Fruit fly (Drosophila melanogaster) whole organism, embryonic: ENCODE measurements around the gene eIF4E7.

Experiments used
- Atf3 ChIP-seq: fragments of 200-800 bp; sonication (Bioruptor generic); optimal IDR thresholded peaks from 3 replicates; lab custom pipeline; 2016; ENCODE audit warnings: missing biosample characterization, missing genetic modification characterization
- BtbVII ChIP-seq: fragments of 200-800 bp; sonication (Bioruptor generic); optimal IDR thresholded peaks from 3 replicates; lab custom pipeline; 2017; ENCODE audit warnings: missing biosample characterization, mild to moderate bottlenecking, missing genetic modification characterization
- CG11247 ChIP-seq: fragments of 200-800 bp; sonication (Bioruptor generic); IDR thresholded peaks from 2 replicates; pipeline ENCODE4 v1.3.6; 2022; ENCODE audit warnings: missing biosample characterization, missing genetic modification characterization
- CG11504 ChIP-seq: fragments of 200-800 bp; sonication (Bioruptor generic); optimal IDR thresholded peaks from 3 replicates; lab custom pipeline; 2019; ENCODE audit warnings: missing biosample characterization, mild to moderate bottlenecking, missing genetic modification characterization, moderate library complexity
- CG12942 ChIP-seq: fragments of 200-800 bp; sonication (Bioruptor generic); optimal IDR thresholded peaks from 3 replicates; lab custom pipeline; 2016; ENCODE audit warnings: missing biosample characterization, missing genetic modification characterization
- CG2129 ChIP-seq: fragments of 200-800 bp; sonication (Bioruptor generic); IDR thresholded peaks from 2 replicates; pipeline ENCODE4 v1.3.6; 2022; ENCODE audit warnings: missing biosample characterization, missing genetic modification characterization; ENCODE audit not compliant: partially characterized antibody
- CG3281 ChIP-seq: fragments of 200-800 bp; sonication (Bioruptor generic); optimal IDR thresholded peaks from 3 replicates; lab custom pipeline; 2017; ENCODE audit warnings: missing biosample characterization, mild to moderate bottlenecking, missing genetic modification characterization
- CG34224 ChIP-seq: fragments of 200-800 bp; sonication (Bioruptor generic); IDR thresholded peaks from 3 replicates; pipeline ENCODE4 v1.3.6; 2022; ENCODE audit warnings: missing biosample characterization, missing genetic modification characterization; ENCODE audit not compliant: partially characterized antibody
- CG3726 ChIP-seq: fragments of 200-800 bp; sonication (Bioruptor generic); IDR thresholded peaks from 3 replicates; pipeline ENCODE4, ENCODE4 v1.3.6; 2022; ENCODE audit warnings: missing biosample characterization, missing genetic modification characterization
- CG3847 ChIP-seq: fragments of 200-800 bp; sonication (Bioruptor generic); IDR thresholded peaks from 2 replicates; pipeline ENCODE4 v1.3.6; 2022; ENCODE audit warnings: missing biosample characterization, missing genetic modification characterization
- CG6689 ChIP-seq: fragments of 200-800 bp; sonication (Bioruptor generic); IDR thresholded peaks from 2 replicates; pipeline ENCODE4 v1.3.6; 2022; ENCODE audit warnings: missing biosample characterization, missing genetic modification characterization
- CG8924 ChIP-seq: fragments of 200-800 bp; optimal IDR thresholded peaks from 3 replicates; lab custom pipeline; 2019; ENCODE audit warnings: missing biosample characterization, mild to moderate bottlenecking, missing genetic modification characterization, moderate library complexity
- CG8944 ChIP-seq: fragments of 200-800 bp; sonication (Bioruptor generic); optimal IDR thresholded peaks from 3 replicates; lab custom pipeline; 2016; ENCODE audit warnings: missing biosample characterization, missing genetic modification characterization
- CG9932 ChIP-seq: fragments of 200-800 bp; sonication (Bioruptor generic); IDR thresholded peaks from 2 replicates; pipeline ENCODE4 v1.3.6; 2022; ENCODE audit warnings: missing biosample characterization, missing genetic modification characterization
- Deaf1 ChIP-seq: fragments of 200-800 bp; optimal IDR thresholded peaks from 3 replicates; lab custom pipeline; 2019; ENCODE audit warnings: missing biosample characterization, mild to moderate bottlenecking, missing genetic modification characterization, moderate library complexity
- Dip3 ChIP-seq: fragments of 200-800 bp; sonication (Bioruptor generic); optimal IDR thresholded peaks from 3 replicates; lab custom pipeline; 2016; ENCODE audit warnings: missing biosample characterization, missing genetic modification characterization
- E2f1 ChIP-seq: fragments of 200-800 bp; sonication (Bioruptor generic); IDR thresholded peaks from 2 replicates; pipeline ENCODE4 v1.3.6; 2022; ENCODE audit warnings: missing biosample characterization, missing genetic modification characterization
- HLH3B ChIP-seq: fragments of 200-800 bp; sonication (Bioruptor generic); IDR thresholded peaks from 2 replicates; pipeline ENCODE4 v1.3.6; 2022; ENCODE audit warnings: missing biosample characterization, missing genetic modification characterization
- HLH4C ChIP-seq: fragments of 200-800 bp; sonication (Bioruptor generic); IDR thresholded peaks from 3 replicates; pipeline ENCODE4 v1.3.6; 2022; ENCODE audit warnings: missing biosample characterization, missing genetic modification characterization; ENCODE audit not compliant: partially characterized antibody
- Hr51 ChIP-seq, 2 experiments: fragments of 200-800 bp; sonication (Bioruptor generic); optimal IDR thresholded peaks; 2 replicates in 1 of 2; 3 replicates in 1 of 2; lab custom pipeline; 2016 to 2018; ENCODE audit warnings: missing biosample characterization in 2 of 2, missing genetic modification characterization in 2 of 2, mild to moderate bottlenecking in 1 of 2, moderate library complexity in 1 of 2
- Lpt ChIP-seq: fragments of >200 bp; optimal IDR thresholded peaks from 2 replicates; lab custom pipeline; 2018; ENCODE audit warnings: missing biosample characterization, missing genetic modification characterization
- Pdp1 ChIP-seq, 2 experiments: fragments of 200-800 bp; sonication (Bioruptor generic); optimal IDR thresholded peaks; 3 replicates each; lab custom pipeline; 2016; ENCODE audit warnings: missing biosample characterization in 2 of 2, missing genetic modification characterization in 2 of 2, mild to moderate bottlenecking in 1 of 2, moderate library complexity in 1 of 2
- Ravus ChIP-seq: fragments of 200-800 bp; sonication (Bioruptor generic); IDR thresholded peaks from 2 replicates; pipeline ENCODE4 v1.3.6; 2022; ENCODE audit warnings: missing biosample characterization, missing genetic modification characterization
- ab ChIP-seq: fragments of 200-800 bp; sonication (Bioruptor generic); optimal IDR thresholded peaks from 2 replicates; lab custom pipeline; 2016; ENCODE audit warnings: missing biosample characterization, missing genetic modification characterization
- caup ChIP-seq: fragments of 200-800 bp; sonication (Bioruptor generic); optimal IDR thresholded peaks from 3 replicates; lab custom pipeline; 2017; ENCODE audit warnings: missing biosample characterization, mild to moderate bottlenecking, missing genetic modification characterization, moderate library complexity; ENCODE audit not compliant: severe bottlenecking
- crc ChIP-seq: fragments of 200-800 bp; sonication (Bioruptor generic); optimal IDR thresholded peaks from 2 replicates; lab custom pipeline; 2016; ENCODE audit warnings: missing biosample characterization, missing genetic modification characterization
- crp ChIP-seq, 2 experiments: fragments of 200-800 bp; sonication (Bioruptor generic); optimal IDR thresholded peaks; 2 replicates in 1 of 2; 3 replicates in 1 of 2; lab custom pipeline; 2017; ENCODE audit warnings: missing biosample characterization in 2 of 2, missing genetic modification characterization in 2 of 2, mild to moderate bottlenecking in 1 of 2, moderate library complexity in 1 of 2
- exex ChIP-seq: fragments of 200-800 bp; sonication (Bioruptor generic); optimal IDR thresholded peaks from 4 replicates; lab custom pipeline; 2018; ENCODE audit warnings: missing biosample characterization, mild to moderate bottlenecking, missing genetic modification characterization, moderate library complexity
- fd102C ChIP-seq: fragments of 200-800 bp; sonication (Bioruptor generic); optimal IDR thresholded peaks from 2 replicates; lab custom pipeline; 2018; ENCODE audit warnings: missing biosample characterization, mild to moderate bottlenecking, missing genetic modification characterization, moderate library complexity
- gfzf ChIP-seq: fragments of 200-800 bp; sonication (Bioruptor generic); optimal IDR thresholded peaks from 2 replicates; lab custom pipeline; 2016; ENCODE audit warnings: missing biosample characterization, mild to moderate bottlenecking, missing genetic modification characterization, moderate library complexity
- grau ChIP-seq: fragments of 200-800 bp; optimal IDR thresholded peaks from 3 replicates; lab custom pipeline; 2019; ENCODE audit warnings: missing biosample characterization, mild to moderate bottlenecking, missing genetic modification characterization, moderate library complexity
- gsb ChIP-seq: fragments of 200-800 bp; sonication (Bioruptor generic); IDR thresholded peaks from 2 replicates; pipeline ENCODE4 v1.3.6; 2022; ENCODE audit warnings: missing biosample characterization, missing genetic modification characterization
- gt ChIP-seq: fragments of 200-800 bp; sonication (Bioruptor generic); IDR thresholded peaks from 2 replicates; pipeline ENCODE4 v1.3.6; 2022; ENCODE audit warnings: missing biosample characterization, missing genetic modification characterization
- inv ChIP-seq: fragments of 200-800 bp; sonication (Bioruptor generic); IDR thresholded peaks from 2 replicates; pipeline ENCODE4 v1.3.6; 2022; ENCODE audit warnings: missing biosample characterization, missing genetic modification characterization; ENCODE audit not compliant: partially characterized antibody
- lov ChIP-seq, 2 experiments: fragments of 200-800 bp in 1 of 2; fragments of >200 bp in 1 of 2; sonication (Bioruptor generic) in 1 of 2; IDR thresholded peaks in 1 of 2; optimal IDR thresholded peaks in 1 of 2; 2 replicates in 1 of 2; 3 replicates in 1 of 2; pipeline versions ENCODE4 v1.3.6 to Lab custom; 2017 to 2022; ENCODE audit warnings: missing biosample characterization in 1 of 2, missing genetic modification characterization in 1 of 2
- odd ChIP-seq: fragments of 200-800 bp; sonication (Bioruptor generic); optimal IDR thresholded peaks from 2 replicates; lab custom pipeline; 2017; ENCODE audit warnings: missing biosample characterization, mild to moderate bottlenecking, missing genetic modification characterization
- peb ChIP-seq: fragments of 200-800 bp; sonication (Bioruptor generic); IDR thresholded peaks from 2 replicates; pipeline ENCODE4 v1.3.6; 2022; ENCODE audit warnings: missing biosample characterization, missing genetic modification characterization
- psq ChIP-seq: fragments of 200-800 bp; sonication (Bioruptor generic); optimal IDR thresholded peaks from 2 replicates; lab custom pipeline; 2017; ENCODE audit warnings: missing biosample characterization, missing genetic modification characterization
- ranshi ChIP-seq: fragments of 200-800 bp; sonication (Bioruptor generic); IDR thresholded peaks from 2 replicates; pipeline ENCODE4 v1.3.6; 2022; ENCODE audit warnings: missing biosample characterization, missing genetic modification characterization
- sc ChIP-seq, 3 experiments: fragments of >200 bp in 2 of 3; fragments of 200-800 bp in 1 of 3; sonication (Bioruptor generic) in 1 of 3; optimal IDR thresholded peaks; 2 replicates in 2 of 3; 3 replicates in 1 of 3; lab custom pipeline; 2017; ENCODE audit warnings: mild to moderate bottlenecking in 1 of 3, missing biosample characterization in 1 of 3, missing genetic modification characterization in 1 of 3, missing genetic modification reagents in 1 of 3
- sim ChIP-seq: fragments of 200-800 bp; sonication (Bioruptor generic); IDR thresholded peaks from 2 replicates; pipeline ENCODE4 v1.3.6; 2022; ENCODE audit warnings: missing biosample characterization, missing genetic modification characterization
- sqz ChIP-seq: fragments of 200-800 bp; sonication (Bioruptor generic); optimal IDR thresholded peaks from 3 replicates; lab custom pipeline; 2018; ENCODE audit warnings: missing biosample characterization, mild to moderate bottlenecking, missing genetic modification characterization
- trh ChIP-seq: fragments of 200-800 bp; sonication (Bioruptor generic); optimal IDR thresholded peaks from 2 replicates; lab custom pipeline; 2016; ENCODE audit warnings: missing biosample characterization, missing genetic modification characterization
- tx ChIP-seq: fragments of 200-800 bp; sonication (Bioruptor generic); optimal IDR thresholded peaks from 2 replicates; lab custom pipeline; 2016; ENCODE audit warnings: missing biosample characterization, missing genetic modification characterization
- unpg ChIP-seq: fragments of 200-800 bp; sonication (Bioruptor generic); optimal IDR thresholded peaks from 3 replicates; lab custom pipeline; 2018; ENCODE audit warnings: missing biosample characterization, mild to moderate bottlenecking, missing genetic modification characterization, moderate library complexity
- zen ChIP-seq: fragments of 200-800 bp; sonication (Bioruptor generic); optimal IDR thresholded peaks from 3 replicates; lab custom pipeline; 2018; ENCODE audit warnings: missing biosample characterization, mild to moderate bottlenecking, missing genetic modification characterization, moderate library complexity
- zf30C ChIP-seq: fragments of 200-800 bp; sonication (Bioruptor generic); optimal IDR thresholded peaks from 3 replicates; lab custom pipeline; 2018; ENCODE audit warnings: missing biosample characterization, mild to moderate bottlenecking, missing genetic modification characterization

eIF4E7 gene

dm6 chrX:1129575-1130281, 32.5 kb downstream of the eIF4E7 start (continued):
- TF ChIP-seq CG3726 (0 out of 3 replicates have a peak, but pooled peaks have one; percentile 53), Dip3 (GFP tag; lab: Kevin White, UChicago) (no peak), HLH3B (GFP tag; lab: Robert Waterston, UW) (peak; percentile 72), Ravus (GFP tag; lab: Robert Waterston, UW) (no peak), HLH4C (no peak), CG8944 (GFP tag; lab: Kevin White, UChicago) (peak; percentile 52), sc (optimal IDR thresholded peaks at IDR 0.05; lab: Kevin White, UChicago) (no peak), sc (GFP tag; optimal IDR thresholded peaks at IDR 0.05; lab: Kevin White, UChicago) (peak; percentile 50), tx (GFP tag; lab: Kevin White, UChicago) (peak; percentile 17), zf30C (no peak), caup (GFP tag; lab: Kevin White, UChicago) (peak; percentile 2), exex (tag; lab: Kevin White, UChicago) (no peak), lov (optimal IDR thresholded peaks at IDR 0.05; lab: Kevin White, UChicago) (no peak), lov (GFP tag; IDR thresholded peaks at IDR 0.05; lab: Robert Waterston, UW) (0 out of 3 replicates have a peak, but pooled peaks have one; percentile 58), CG34224 (GFP tag; lab: Robert Waterston, UW) (no peak), CG9932 (GFP tag; lab: Robert Waterston, UW) (no peak), fd102C (GFP tag; lab: Kevin White, UChicago) (peak; percentile 9), gsb (no peak), ranshi (peak; percentile 52), CG3281 (GFP tag; lab: Kevin White, UChicago) (peak; percentile 4), ab (GFP tag; lab: Kevin White, UChicago) (peak; percentile 19), peb (GFP tag; lab: Robert Waterston, UW) (0 out of 2 replicates have a peak, but pooled peaks have one; percentile 46), crc (GFP tag; lab: Kevin White, UChicago) (peak; percentile 33), E2f1 (GFP tag; lab: Robert Waterston, UW) (peak; percentile 31; the same call in 1 of the 2 replicates), CG3847 (no peak), Hr51 (GFP tag; optimal IDR thresholded peaks at IDR 0.05; lab: Kevin White, UChicago) (peak in 1 of 2 experiments; percentile 73), CG12942 (GFP tag; lab: Kevin White, UChicago) (peak; percentile 37), odd (GFP tag; lab: Kevin White, UChicago) (peak; percentile 24), CG2129 (GFP tag; lab: Robert Waterston, UW) (no peak), sqz (GFP tag; lab: Kevin White, UChicago) (no peak), Pdp1 (GFP tag; optimal IDR thresholded peaks at IDR 0.05; lab: Kevin White, UChicago) (peak in 1 of 2 experiments; percentile 35), CG11504 (peak; percentile 80), Deaf1 (tag; lab: Kevin White, UChicago) (peak; percentile 25), grau (tag; lab: Kevin White, UChicago) (peak; percentile 59), sim (GFP tag; lab: Robert Waterston, UW) (peak; percentile 39; the same call in 1 of the 2 replicates), Lpt (GFP tag; lab: Kevin White, UChicago) (no peak), psq (no peak), gt (0 out of 2 replicates have a peak, but pooled peaks have one; percentile 11), BtbVII (GFP tag; lab: Kevin White, UChicago) (no peak), trh (GFP tag; lab: Kevin White, UChicago) (no peak), CG8924 (tag; lab: Kevin White, UChicago) (peak; percentile 68), CG11247 (no peak), zen (tag; lab: Kevin White, UChicago) (peak; percentile 10), crp (GFP tag; optimal IDR thresholded peaks at IDR 0.05; lab: Kevin White, UChicago) (no peak), gfzf (GFP tag; lab: Kevin White, UChicago) (no peak), CG6689 (GFP tag; lab: Robert Waterston, UW) (peak; percentile 75), Atf3 (GFP tag; lab: Kevin White, UChicago) (no peak), inv (GFP tag; lab: Robert Waterston, UW) (no peak), unpg (peak; percentile 83)
